Worm (Caenorhabditis elegans) whole organism, L1 larva: ENCODE data around the gene Y49A3A.3.

ENCODE experiments used
- egl-27 ChIP-seq, 2 experiments: fragments of 150-350 bp in 1 of 2; sonication (generic microtip); optimal IDR thresholded peaks; 3 replicates each; lab custom pipeline; 2017 to 2018; ENCODE audit warnings: missing biosample characterization in 2 of 2, missing genetic modification characterization in 2 of 2, missing genetic modification reagents in 2 of 2
- mdl-1 ChIP-seq, 2 experiments: fragments of 150-350 bp; optimal IDR thresholded peaks; 2 replicates each; lab custom pipeline; 2014 to 2017; ENCODE audit warnings: missing biosample characterization in 2 of 2, missing genetic modification characterization in 2 of 2, inconsistent platforms in 1 of 2
- snpc-4 ChIP-seq: fragments of 150-350 bp; optimal IDR thresholded peaks from 2 replicates; lab custom pipeline; 2014; ENCODE audit warnings: missing biosample characterization, missing genetic modification characterization
- swsn-7 ChIP-seq: sonication (generic microtip); optimal IDR thresholded peaks from 2 replicates; lab custom pipeline; 2016; ENCODE audit warnings: missing genetic modification characterization, missing compliant biosample characterization
- unc-130 ChIP-seq: fragments of 150-350 bp; optimal IDR thresholded peaks from 2 replicates; lab custom pipeline; 2017; ENCODE audit warnings: missing biosample characterization, missing genetic modification characterization, inconsistent platforms

ce11 chrV:14311115-14311514 is 43.1 kb upstream of the Y49A3A.3 start, which contains the start of gene ddn-3:
- TF ChIP-seq mdl-1 (tag; optimal IDR thresholded peaks at IDR 0.05; lab: Kevin White, UChicago) (no peak), unc-130 (tag; lab: Kevin White, UChicago) (no peak), swsn-7 (no peak), egl-27 (tag; optimal IDR thresholded peaks at IDR 0.05; lab: Kevin White, UChicago) (no peak), snpc-4 (tag; lab: Kevin White, UChicago) (no peak)
